Fruit fly (Drosophila melanogaster) whole organism, embryonic: ENCODE measurements around the gene CG7564.

Experiments used
- Adf1 ChIP-seq: fragments of 200-800 bp; sonication (Bioruptor generic); IDR thresholded peaks from 2 replicates; pipeline ENCODE4 v1.3.6; 2022; ENCODE audit warnings: missing biosample characterization, missing genetic modification characterization
- CG12236 ChIP-seq: fragments of 200-800 bp; sonication (Bioruptor generic); optimal IDR thresholded peaks from 2 replicates; lab custom pipeline; 2016; ENCODE audit warnings: missing biosample characterization, missing genetic modification characterization
- CG14710 ChIP-seq: fragments of 200-800 bp; sonication (Bioruptor generic); optimal IDR thresholded peaks from 3 replicates; lab custom pipeline; 2019; ENCODE audit warnings: missing biosample characterization, mild to moderate bottlenecking, missing genetic modification characterization, moderate library complexity
- CG17186 ChIP-seq: fragments of 200-800 bp; sonication (Bioruptor generic); optimal IDR thresholded peaks from 3 replicates; lab custom pipeline; 2017; ENCODE audit warnings: missing biosample characterization, missing genetic modification reagents, missing genetic modification characterization
- CG17361 ChIP-seq: fragments of 200-800 bp; sonication (Bioruptor generic); IDR thresholded peaks from 3 replicates; pipeline ENCODE4 v1.3.6; 2022; ENCODE audit warnings: missing biosample characterization, missing genetic modification characterization
- CG30403 ChIP-seq: fragments of 200-800 bp; sonication (Bioruptor generic); optimal IDR thresholded peaks from 3 replicates; lab custom pipeline; 2016; ENCODE audit warnings: missing biosample characterization, missing genetic modification characterization
- CG30431 ChIP-seq: fragments of 200-800 bp; sonication (Bioruptor generic); optimal IDR thresholded peaks from 2 replicates; lab custom pipeline; 2017; ENCODE audit warnings: missing biosample characterization, missing genetic modification characterization
- CG31224 ChIP-seq: fragments of 200-800 bp; sonication (Bioruptor generic); IDR thresholded peaks from 2 replicates; pipeline ENCODE4 v1.3.6; 2022; ENCODE audit warnings: missing biosample characterization, missing genetic modification characterization
- CG32532 ChIP-seq: fragments of 200-800 bp; sonication (Bioruptor generic); IDR thresholded peaks from 2 replicates; pipeline ENCODE4 v1.3.6; 2022; ENCODE audit warnings: missing biosample characterization, missing genetic modification characterization
- CG32772 ChIP-seq: fragments of 200-800 bp; sonication (Bioruptor generic); IDR thresholded peaks from 2 replicates; pipeline ENCODE4 v1.3.6; 2022; ENCODE audit warnings: missing biosample characterization, missing genetic modification characterization
- CG33213 ChIP-seq: fragments of 200-800 bp; sonication (Bioruptor generic); optimal IDR thresholded peaks from 3 replicates; lab custom pipeline; 2016; ENCODE audit warnings: missing biosample characterization, missing genetic modification characterization
- CG43689 ChIP-seq: fragments of 200-800 bp; sonication (Bioruptor generic); IDR thresholded peaks from 2 replicates; pipeline ENCODE4 v1.3.6; 2022; ENCODE audit warnings: missing biosample characterization, missing genetic modification characterization
- CG4404 ChIP-seq: fragments of 200-800 bp; sonication (Bioruptor generic); IDR thresholded peaks from 2 replicates; pipeline ENCODE4 v1.3.6; 2022; ENCODE audit warnings: missing biosample characterization, missing genetic modification characterization
- CG4854 ChIP-seq: fragments of 200-800 bp; sonication (Bioruptor generic); optimal IDR thresholded peaks from 2 replicates; lab custom pipeline; 2016; ENCODE audit warnings: missing biosample characterization, missing genetic modification characterization, inconsistent platforms
- CG5245 ChIP-seq: fragments of 200-800 bp; sonication (Bioruptor generic); optimal IDR thresholded peaks from 3 replicates; lab custom pipeline; 2016; ENCODE audit warnings: missing biosample characterization, missing genetic modification characterization
- CG6272 ChIP-seq: fragments of 200-800 bp; sonication (Bioruptor generic); IDR thresholded peaks from 2 replicates; pipeline ENCODE4 v1.3.6; 2022; ENCODE audit warnings: missing biosample characterization, missing genetic modification characterization
- CG6683 ChIP-seq: fragments of 200-800 bp; sonication (Bioruptor generic); optimal IDR thresholded peaks from 2 replicates; lab custom pipeline; 2017; ENCODE audit warnings: missing biosample characterization, mild to moderate bottlenecking, missing genetic modification characterization, missing genetic modification reagents
- CG6689 ChIP-seq: fragments of 200-800 bp; sonication (Bioruptor generic); IDR thresholded peaks from 2 replicates; pipeline ENCODE4 v1.3.6; 2022; ENCODE audit warnings: missing biosample characterization, missing genetic modification characterization
- CG7357 ChIP-seq: fragments of 200-800 bp; sonication (Bioruptor generic); IDR thresholded peaks from 3 replicates; pipeline ENCODE4 v1.3.6; 2022; ENCODE audit warnings: missing biosample characterization, missing genetic modification characterization
- CG8478 ChIP-seq: fragments of >200 bp; optimal IDR thresholded peaks from 2 replicates; lab custom pipeline; 2018
- CHES-1-like ChIP-seq: fragments of 200-800 bp; sonication (Bioruptor generic); optimal IDR thresholded peaks from 2 replicates; lab custom pipeline; 2016; ENCODE audit warnings: missing biosample characterization, missing genetic modification characterization
- Dad ChIP-seq: fragments of 200-800 bp; sonication (Bioruptor generic); optimal IDR thresholded peaks from 3 replicates; lab custom pipeline; 2016; ENCODE audit warnings: missing biosample characterization, missing genetic modification characterization
- Drgx ChIP-seq: fragments of 200-800 bp; sonication (Bioruptor generic); IDR thresholded peaks from 2 replicates; pipeline ENCODE4 v1.3.6; 2022; ENCODE audit warnings: missing biosample characterization, missing genetic modification characterization
- Fer3 ChIP-seq: fragments of 200-800 bp; sonication (Bioruptor generic); optimal IDR thresholded peaks from 2 replicates; lab custom pipeline; 2018; ENCODE audit warnings: missing biosample characterization, mild to moderate bottlenecking, missing genetic modification characterization, moderate library complexity
- H2.0 ChIP-seq: fragments of 200-800 bp; sonication (Bioruptor generic); IDR thresholded peaks from 2 replicates; pipeline ENCODE4 v1.3.6; 2022; ENCODE audit warnings: missing biosample characterization, missing genetic modification characterization
- Hey ChIP-seq: fragments of 200-800 bp; sonication (Bioruptor generic); optimal IDR thresholded peaks from 3 replicates; lab custom pipeline; 2018; ENCODE audit warnings: missing biosample characterization, mild to moderate bottlenecking, missing genetic modification characterization
- HmgZ ChIP-seq: fragments of 200-800 bp; sonication (Bioruptor generic); optimal IDR thresholded peaks from 2 replicates; lab custom pipeline; 2018; ENCODE audit warnings: missing biosample characterization, mild to moderate bottlenecking, missing genetic modification characterization
- Hr3 ChIP-seq: fragments of 200-800 bp; sonication (Bioruptor generic); optimal IDR thresholded peaks from 3 replicates; lab custom pipeline; 2016; ENCODE audit warnings: missing biosample characterization, missing genetic modification characterization
- MBD-R2 ChIP-seq: fragments of 200-800 bp; sonication (Bioruptor generic); IDR thresholded peaks from 2 replicates; pipeline ENCODE4 v1.3.6; 2022; ENCODE audit warnings: missing biosample characterization, missing genetic modification characterization
- Mes4 ChIP-seq: fragments of 200-800 bp; sonication (Bioruptor generic); optimal IDR thresholded peaks from 2 replicates; lab custom pipeline; 2016; ENCODE audit warnings: missing biosample characterization, missing genetic modification characterization
- PHDP ChIP-seq: fragments of 200-800 bp; sonication (Bioruptor generic); optimal IDR thresholded peaks from 3 replicates; lab custom pipeline; 2018; ENCODE audit warnings: missing biosample characterization, mild to moderate bottlenecking, missing genetic modification characterization, moderate library complexity
- Pdp1 ChIP-seq, 2 experiments: fragments of 200-800 bp; sonication (Bioruptor generic); optimal IDR thresholded peaks; 3 replicates each; lab custom pipeline; 2016; ENCODE audit warnings: missing biosample characterization in 2 of 2, missing genetic modification characterization in 2 of 2, mild to moderate bottlenecking in 1 of 2, moderate library complexity in 1 of 2
- amos ChIP-seq: fragments of 200-800 bp; sonication (Bioruptor generic); IDR thresholded peaks from 2 replicates; pipeline ENCODE4 v1.3.6; 2022; ENCODE audit warnings: missing biosample characterization, missing genetic modification characterization; ENCODE audit not compliant: partially characterized antibody
- bowl ChIP-seq: fragments of 200-800 bp; sonication (Bioruptor generic); IDR thresholded peaks from 2 replicates; pipeline ENCODE4 v1.3.6; 2022; ENCODE audit warnings: missing biosample characterization, missing genetic modification characterization
- cas ChIP-seq: fragments of 200-800 bp; sonication (Bioruptor generic); IDR thresholded peaks from 2 replicates; pipeline ENCODE4 v1.3.6; 2022; ENCODE audit warnings: missing biosample characterization, missing genetic modification characterization
- cwo ChIP-seq: fragments of 200-800 bp; sonication (Bioruptor generic); optimal IDR thresholded peaks from 3 replicates; lab custom pipeline; 2017; ENCODE audit warnings: missing biosample characterization, missing genetic modification characterization, mild to moderate bottlenecking, moderate library complexity, missing genetic modification reagents
- dmrt99B ChIP-seq: fragments of 200-800 bp; sonication (Bioruptor generic); optimal IDR thresholded peaks from 2 replicates; lab custom pipeline; 2018; ENCODE audit warnings: missing biosample characterization, mild to moderate bottlenecking, missing genetic modification characterization, moderate library complexity
- fu2 ChIP-seq: fragments of 200-800 bp; sonication (Bioruptor generic); optimal IDR thresholded peaks from 2 replicates; lab custom pipeline; 2016; ENCODE audit warnings: missing biosample characterization, missing genetic modification characterization
- gce ChIP-seq: fragments of 200-800 bp; sonication (Bioruptor generic); IDR thresholded peaks from 3 replicates; pipeline ENCODE4 v1.3.6; 2022; ENCODE audit warnings: missing biosample characterization, missing genetic modification characterization
- inv ChIP-seq: fragments of 200-800 bp; sonication (Bioruptor generic); IDR thresholded peaks from 2 replicates; pipeline ENCODE4 v1.3.6; 2022; ENCODE audit warnings: missing biosample characterization, missing genetic modification characterization; ENCODE audit not compliant: partially characterized antibody
- luna ChIP-seq: fragments of 200-800 bp; sonication (Bioruptor generic); optimal IDR thresholded peaks from 2 replicates; lab custom pipeline; 2016; ENCODE audit warnings: missing biosample characterization, missing genetic modification characterization
- maf-S ChIP-seq: fragments of 200-800 bp; sonication (Bioruptor generic); optimal IDR thresholded peaks from 2 replicates; lab custom pipeline; 2016; ENCODE audit warnings: missing biosample characterization, missing genetic modification characterization
- nom ChIP-seq: fragments of 200-800 bp; sonication (Bioruptor generic); optimal IDR thresholded peaks from 2 replicates; lab custom pipeline; 2017; ENCODE audit warnings: missing biosample characterization, missing genetic modification characterization, mild to moderate bottlenecking, moderate library complexity, missing genetic modification reagents
- pnt ChIP-seq: fragments of 200-800 bp; sonication (Bioruptor generic); optimal IDR thresholded peaks from 3 replicates; lab custom pipeline; 2016; ENCODE audit warnings: missing biosample characterization, missing genetic modification characterization
- row ChIP-seq: fragments of 200-800 bp; sonication (Bioruptor generic); IDR thresholded peaks from 3 replicates; pipeline ENCODE4 v1.3.6; 2022; ENCODE audit warnings: missing biosample characterization, missing genetic modification characterization
- run ChIP-seq: fragments of 200-800 bp; sonication (Bioruptor generic); optimal IDR thresholded peaks from 3 replicates; lab custom pipeline; 2018; ENCODE audit warnings: missing biosample characterization, mild to moderate bottlenecking, missing genetic modification characterization
- stwl ChIP-seq: fragments of 200-800 bp; sonication (Bioruptor generic); optimal IDR thresholded peaks from 3 replicates; lab custom pipeline; 2018; ENCODE audit warnings: missing biosample characterization, mild to moderate bottlenecking, missing genetic modification characterization, moderate library complexity
- twi ChIP-seq: fragments of 200-800 bp; optimal IDR thresholded peaks from 2 replicates; lab custom pipeline; 2019; ENCODE audit warnings: missing biosample characterization, mild to moderate bottlenecking, missing genetic modification characterization, moderate library complexity
- vnd ChIP-seq: fragments of 200-800 bp; sonication (Bioruptor generic); IDR thresholded peaks from 3 replicates; pipeline ENCODE4 v1.3.6; 2022; ENCODE audit warnings: missing biosample characterization, missing genetic modification characterization; ENCODE audit not compliant: partially characterized antibody

CG7564 gene

DNA sequence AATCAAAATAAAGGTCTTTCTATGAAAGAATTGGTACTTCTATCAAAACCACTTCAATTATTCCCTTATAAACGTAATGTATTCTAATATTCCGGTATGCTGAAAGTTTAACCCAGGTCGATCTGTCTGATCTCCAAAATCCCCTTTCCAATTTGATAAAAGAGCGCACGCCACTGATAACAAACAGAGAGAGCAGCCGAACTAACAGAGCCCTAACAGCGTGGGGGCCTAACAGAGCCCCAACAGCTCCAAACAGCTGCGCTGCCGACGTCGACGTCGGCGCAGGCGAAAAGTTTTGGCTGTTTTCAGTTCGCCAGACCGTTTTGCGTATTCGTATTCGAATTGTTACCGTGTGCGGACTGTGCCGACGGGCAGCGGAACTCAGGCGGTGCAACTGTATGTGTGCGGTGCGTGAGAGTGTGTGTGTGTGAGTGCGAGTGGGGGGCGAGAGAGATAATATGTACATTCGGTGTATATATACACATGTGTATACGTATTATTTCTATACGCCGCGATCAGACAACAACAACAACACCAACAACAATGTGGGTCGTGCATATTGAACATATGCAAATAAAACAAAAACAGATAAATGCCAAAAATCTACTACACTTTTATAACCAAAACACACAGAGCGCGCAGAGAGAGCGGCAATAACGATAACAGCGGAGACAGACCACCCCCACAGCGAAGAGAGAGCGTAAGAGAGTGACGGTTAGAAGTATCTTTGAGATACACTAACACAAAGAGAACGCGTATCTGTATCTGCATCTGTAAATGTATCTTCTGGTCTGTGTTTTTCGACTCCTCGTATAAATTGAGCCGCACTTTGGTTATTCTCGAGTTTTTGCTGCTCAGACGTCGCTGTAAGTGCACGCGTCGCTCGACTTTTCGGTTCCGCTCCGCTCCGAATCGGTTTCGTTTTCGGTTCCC is 27.0 kb upstream of the CG7564 start, which contains the start of gene Oatp74D (continued):
- TF ChIP-seq nom (GFP tag; lab: Kevin White, UChicago) (peak; percentile 20), CG33213 (GFP tag; lab: Kevin White, UChicago) (no peak), cas (GFP tag; lab: Robert Waterston, UW) (no peak), inv (GFP tag; lab: Robert Waterston, UW) (peak; percentile 13; the same call in 1 of the 2 replicates), Pdp1 (GFP tag; optimal IDR thresholded peaks at IDR 0.05; lab: Kevin White, UChicago) (peak in 1 of 2 experiments; percentile 57), CG31224 (GFP tag; lab: Robert Waterston, UW) (no peak), H2.0 (GFP tag; lab: Robert Waterston, UW) (no peak; the same call in 1 of the 2 replicates), vnd (no peak), Dad (no peak), dmrt99B (tag; lab: Kevin White, UChicago) (peak; percentile 58), CG30431 (no peak), maf-S (GFP tag; lab: Kevin White, UChicago) (no peak), CHES-1-like (GFP tag; lab: Kevin White, UChicago) (peak; percentile 33), Fer3 (tag; lab: Kevin White, UChicago) (peak; percentile 23), CG12236 (no peak), luna (GFP tag; lab: Kevin White, UChicago) (no peak), CG6683 (GFP tag; lab: Kevin White, UChicago) (peak; percentile 53), cwo (GFP tag; lab: Kevin White, UChicago) (peak; percentile 67), CG5245 (GFP tag; lab: Kevin White, UChicago) (no peak), CG17186 (GFP tag; lab: Kevin White, UChicago) (peak; percentile 60), CG8478 (no peak), CG32532 (GFP tag; lab: Robert Waterston, UW) (peak; percentile 69), CG30403 (peak; percentile 32), run (tag; lab: Kevin White, UChicago) (no peak), gce (GFP tag; lab: Robert Waterston, UW) (0 out of 3 replicates have a peak, but pooled peaks have one; percentile 44), CG4404 (GFP tag; lab: Robert Waterston, UW) (no peak), Hr3 (GFP tag; lab: Kevin White, UChicago) (no peak), CG17361 (GFP tag; lab: Robert Waterston, UW) (no peak; the same call in 2 of the 3 replicates), PHDP (tag; lab: Kevin White, UChicago) (peak; percentile 8), CG6272 (GFP tag; lab: Robert Waterston, UW) (no peak), Drgx (GFP tag; lab: Robert Waterston, UW) (peak; percentile 69), MBD-R2 (GFP tag; lab: Robert Waterston, UW) (peak; percentile 39; the same call in 1 of the 2 replicates), CG43689 (no peak), HmgZ (tag; lab: Kevin White, UChicago) (peak; percentile 69), pnt (peak; percentile 22), fu2 (GFP tag; lab: Kevin White, UChicago) (no peak), CG32772 (no peak), CG4854 (GFP tag; lab: Kevin White, UChicago) (no peak), twi (peak; percentile 64), CG7357 (GFP tag; lab: Robert Waterston, UW) (no peak), row (GFP tag; lab: Robert Waterston, UW) (peak; percentile 48; the same call in 2 of the 3 replicates), Mes4 (GFP tag; lab: Kevin White, UChicago) (peak; percentile 46), amos (GFP tag; lab: Robert Waterston, UW) (no peak; the same call in 1 of the 2 replicates), Hey (tag; lab: Kevin White, UChicago) (peak; percentile 27), CG14710 (peak; percentile 32), Adf1 (peak; percentile 99), bowl (0 out of 2 replicates have a peak, but pooled peaks have one; percentile 19), stwl (tag; lab: Kevin White, UChicago) (no peak), CG6689 (GFP tag; lab: Robert Waterston, UW) (no peak)
